Fruit fly (Drosophila melanogaster): ENCODE results near the gene CG9377.
A peak's percentile ranks its signal among the peaks of the same experiment; 100 is the strongest.

The CG9377 gene

dm6 chr2L:13398614-13399161 lies 37.3 kb upstream of the CG9377 start, which contains the start of the genes CG10859 and CG7110 (continued):
- TF ChIP-seq CG7357 (GFP tag; IDR thresholded peaks at IDR 0.05) (no peak), stwl (tag; optimal IDR thresholded peaks at IDR 0.05) (peak; percentile 87), Bdp1 (GFP tag; optimal IDR thresholded peaks at IDR 0.05) (no peak), Hey (tag; optimal IDR thresholded peaks at IDR 0.05) (no peak), CG10565 (GFP tag; optimal IDR thresholded peaks at IDR 0.05) (no peak), z (GFP tag; IDR thresholded peaks at IDR 0.05) (no peak), Deaf1 (tag; optimal IDR thresholded peaks at IDR 0.05) (no peak), crc (GFP tag; optimal IDR thresholded peaks at IDR 0.05) (no peak), CG15269 (tag; optimal IDR thresholded peaks at IDR 0.05) (peak; percentile 33), Hmx (GFP tag; optimal IDR thresholded peaks at IDR 0.05) (no peak), nom (GFP tag; optimal IDR thresholded peaks at IDR 0.05) (peak; percentile 30), tio (GFP tag; optimal IDR thresholded peaks at IDR 0.05) (no peak), en (GFP tag; optimal IDR thresholded peaks at IDR 0.05) (no peak), CG3163 (GFP tag; optimal IDR thresholded peaks at IDR 0.05) (no peak), CG3995 (GFP tag; optimal IDR thresholded peaks at IDR 0.05) (peak; percentile 13), tin (GFP tag; optimal IDR thresholded peaks at IDR 0.05) (peak; percentile 11), CG32532 (GFP tag; IDR thresholded peaks at IDR 0.05) (peak; percentile 55; the same call in 1 of the 2 replicates), amos (GFP tag; IDR thresholded peaks at IDR 0.05; ENCODE audit: partially characterized antibody) (peak; percentile 30; the same call in 1 of the 2 replicates), dan (GFP tag; IDR thresholded peaks at IDR 0.05) (no peak), nerfin-1 (tag; optimal IDR thresholded peaks at IDR 0.05) (peak; percentile 51), sima (GFP tag; optimal IDR thresholded peaks at IDR 0.05) (no peak), oc (tag; optimal IDR thresholded peaks at IDR 0.05) (no peak), CG6683 (GFP tag; optimal IDR thresholded peaks at IDR 0.05) (peak; percentile 53), CG8089 (GFP tag; optimal IDR thresholded peaks at IDR 0.05) (no peak), Neu2 (GFP tag; optimal IDR thresholded peaks at IDR 0.05; ENCODE audit: borderline replicate concordance) (no peak), CG13287 (GFP tag; IDR thresholded peaks at IDR 0.05; ENCODE audit: partially characterized antibody) (no peak), CG9609 (GFP tag; optimal IDR thresholded peaks at IDR 0.05) (no peak), CG31441 (GFP tag; IDR thresholded peaks at IDR 0.05) (peak; percentile 55; the same call in 1 of the 2 replicates), CG14050 (GFP tag; IDR thresholded peaks at IDR 0.05) (peak; percentile 14; the same call in 1 of the 3 replicates), bowl (GFP tag; IDR thresholded peaks at IDR 0.05) (no peak), run (tag; optimal IDR thresholded peaks at IDR 0.05) (no peak), chm (GFP tag; IDR thresholded peaks at IDR 0.05) (peak; percentile 65; the same call in 1 of the 2 replicates), HHEX (GFP tag; optimal IDR thresholded peaks at IDR 0.05) (peak; percentile 32), dimm (GFP tag; IDR thresholded peaks at IDR 0.05) (no peak), CG6813 (GFP tag; optimal IDR thresholded peaks at IDR 0.05) (peak; percentile 29), grau (tag; optimal IDR thresholded peaks at IDR 0.05) (peak; percentile 51), Mrtf (GFP tag; IDR thresholded peaks at IDR 0.05) (no peak), CG17361 (GFP tag; IDR thresholded peaks at IDR 0.05) (peak; percentile 38; the same call in 2 of the 3 replicates), ato (GFP tag; IDR thresholded peaks at IDR 0.05; ENCODE audit: partially characterized antibody) (no peak), kah (GFP tag; optimal IDR thresholded peaks at IDR 0.05) (peak; percentile 89), trem (tag; optimal IDR thresholded peaks at IDR 0.05) (peak; percentile 56), ab (GFP tag; optimal IDR thresholded peaks at IDR 0.05) (no peak), unpg (GFP tag; optimal IDR thresholded peaks at IDR 0.05) (peak; percentile 59), Sin3A (optimal IDR thresholded peaks at IDR 0.05) (no peak), CG2678 (tag; optimal IDR thresholded peaks at IDR 0.05) (peak; percentile 43), hkb (optimal IDR thresholded peaks at IDR 0.05) (no peak), hkb (GFP tag; IDR thresholded peaks at IDR 0.05) (peak; percentile 53), Rx (GFP tag; IDR thresholded peaks at IDR 0.05) (no peak), CG4424 (GFP tag; optimal IDR thresholded peaks at IDR 0.05) (no peak), CG2712 (tag; optimal IDR thresholded peaks at IDR 0.05) (peak; percentile 52), CrebB (tag; optimal IDR thresholded peaks at IDR 0.05) (peak; percentile 36)

Measured in whole organism, embryonic.